Worm (Caenorhabditis elegans) whole organism, L2 larva: ENCODE data around the gene pqn-82.

Source experiments
- C34F6.9 ChIP-seq: fragments of 150-350 bp; optimal IDR thresholded peaks from 2 replicates; lab custom pipeline; 2014; ENCODE audit warnings: missing biosample characterization, missing genetic modification characterization
- R02D3.7 ChIP-seq: fragments of 150-350 bp; optimal IDR thresholded peaks from 2 replicates; lab custom pipeline; 2014; ENCODE audit warnings: missing biosample characterization, missing genetic modification characterization
- Y55F3AM.14 ChIP-seq: fragments of 200-800 bp; sonication (Bioruptor generic); optimal IDR thresholded peaks from 2 replicates; lab custom pipeline; 2018; ENCODE audit warnings: mild to moderate bottlenecking, missing genetic modification characterization, missing compliant biosample characterization
- ZK546.5 ChIP-seq: sonication (generic microtip); optimal IDR thresholded peaks from 2 replicates; lab custom pipeline; 2017; ENCODE audit warnings: missing biosample characterization, missing genetic modification characterization
- alr-1 ChIP-seq: fragments of 150-350 bp; optimal IDR thresholded peaks from 2 replicates; lab custom pipeline; 2014; ENCODE audit warnings: missing biosample characterization, missing genetic modification characterization
- aly-2 ChIP-seq: fragments of 150-350 bp; optimal IDR thresholded peaks from 2 replicates; lab custom pipeline; 2014; ENCODE audit warnings: missing biosample characterization, missing genetic modification characterization
- ama-1 ChIP-seq: fragments of 150-350 bp; optimal IDR thresholded peaks from 2 replicates; lab custom pipeline; 2018; ENCODE audit warnings: inconsistent platforms
- ceh-16 ChIP-seq: fragments of 150-350 bp; optimal IDR thresholded peaks from 2 replicates; lab custom pipeline; 2014; ENCODE audit warnings: missing biosample characterization, missing genetic modification characterization
- crh-2 ChIP-seq: sonication (generic microtip); optimal IDR thresholded peaks from 2 replicates; lab custom pipeline; 2017; ENCODE audit warnings: missing biosample characterization, missing genetic modification characterization
- dmd-4 ChIP-seq: sonication (generic microtip); optimal IDR thresholded peaks from 2 replicates; lab custom pipeline; 2017; ENCODE audit warnings: missing biosample characterization, missing genetic modification characterization
- elt-1 ChIP-seq: fragments of 150-350 bp; optimal IDR thresholded peaks from 2 replicates; lab custom pipeline; 2014; ENCODE audit warnings: missing biosample characterization, missing genetic modification characterization
- gmeb-1 ChIP-seq: fragments of 150-350 bp; optimal IDR thresholded peaks from 2 replicates; lab custom pipeline; 2014; ENCODE audit warnings: missing biosample characterization, missing genetic modification characterization
- lin-11 ChIP-seq: fragments of 150-350 bp; sonication (generic microtip); optimal IDR thresholded peaks from 2 replicates; lab custom pipeline; 2014; ENCODE audit warnings: missing biosample characterization, missing genetic modification characterization, inconsistent platforms, mixed read lengths
- lin-13 ChIP-seq: fragments of 150-350 bp; optimal IDR thresholded peaks from 2 replicates; lab custom pipeline; 2014; ENCODE audit warnings: missing biosample characterization, missing genetic modification reagents, missing genetic modification characterization
- lin-39 ChIP-seq: fragments of 150-350 bp; optimal IDR thresholded peaks from 2 replicates; lab custom pipeline; 2014; ENCODE audit warnings: missing biosample characterization, missing genetic modification reagents, missing genetic modification characterization
- lsy-2 ChIP-seq, 2 experiments: fragments of 150-350 bp in 1 of 2; sonication (generic microtip) in 1 of 2; optimal IDR thresholded peaks; 2 replicates each; lab custom pipeline; 2014 to 2017; ENCODE audit warnings: missing biosample characterization in 2 of 2, missing genetic modification characterization in 2 of 2
- mab-5 ChIP-seq: fragments of 150-350 bp; optimal IDR thresholded peaks from 2 replicates; lab custom pipeline; 2014; ENCODE audit warnings: missing biosample characterization, missing genetic modification characterization
- mbf-1 ChIP-seq: sonication (generic microtip); optimal IDR thresholded peaks from 2 replicates; lab custom pipeline; 2017; ENCODE audit warnings: missing biosample characterization, missing genetic modification characterization
- mdl-1 ChIP-seq, 2 experiments: fragments of 150-350 bp in 1 of 2; sonication (generic microtip) in 1 of 2; optimal IDR thresholded peaks; 2 replicates each; lab custom pipeline; 2017; ENCODE audit warnings: missing biosample characterization in 2 of 2, missing genetic modification characterization in 2 of 2
- nhr-10 ChIP-seq: sonication (generic microtip); optimal IDR thresholded peaks from 2 replicates; lab custom pipeline; 2017; ENCODE audit warnings: missing biosample characterization, missing genetic modification characterization
- nhr-11 ChIP-seq: fragments of 150-350 bp; optimal IDR thresholded peaks from 2 replicates; lab custom pipeline; 2014; ENCODE audit warnings: missing biosample characterization, missing genetic modification characterization
- nhr-12 ChIP-seq: fragments of 150-350 bp; optimal IDR thresholded peaks from 2 replicates; lab custom pipeline; 2014; ENCODE audit warnings: missing biosample characterization, missing genetic modification characterization
- nhr-129 ChIP-seq: fragments of 150-350 bp; optimal IDR thresholded peaks from 2 replicates; lab custom pipeline; 2014; ENCODE audit warnings: missing biosample characterization, missing genetic modification characterization
- nhr-23 ChIP-seq: fragments of 150-350 bp; optimal IDR thresholded peaks from 2 replicates; lab custom pipeline; 2014; ENCODE audit warnings: missing biosample characterization, missing genetic modification reagents, missing genetic modification characterization
- sem-4 ChIP-seq: fragments of 150-350 bp; optimal IDR thresholded peaks from 2 replicates; lab custom pipeline; 2014; ENCODE audit warnings: missing biosample characterization, missing genetic modification reagents, missing genetic modification characterization
- skn-1 ChIP-seq: sonication (generic microtip); optimal IDR thresholded peaks from 2 replicates; lab custom pipeline; 2017; ENCODE audit warnings: missing biosample characterization, missing genetic modification characterization
- sma-3 ChIP-seq: sonication (generic microtip); optimal IDR thresholded peaks from 2 replicates; lab custom pipeline; 2016; ENCODE audit warnings: missing genetic modification reagents, missing genetic modification characterization, missing compliant biosample characterization
- sma-9 ChIP-seq, 2 experiments: fragments of 150-350 bp in 1 of 2; sonication (generic microtip) in 1 of 2; optimal IDR thresholded peaks; 2 replicates each; lab custom pipeline; 2014 to 2016; ENCODE audit warnings: missing genetic modification characterization in 2 of 2, mild to moderate bottlenecking in 1 of 2, missing biosample characterization in 1 of 2, missing compliant biosample characterization in 1 of 2, missing genetic modification reagents in 1 of 2, moderate library complexity in 1 of 2
- snpc-4 ChIP-seq: fragments of 150-350 bp; optimal IDR thresholded peaks from 2 replicates; lab custom pipeline; 2014; ENCODE audit warnings: missing biosample characterization, missing genetic modification characterization
- unc-39 ChIP-seq: fragments of 150-350 bp; optimal IDR thresholded peaks from 2 replicates; lab custom pipeline; 2014; ENCODE audit warnings: missing biosample characterization, missing genetic modification characterization
- unc-55 ChIP-seq: fragments of 150-350 bp; sonication (generic microtip); optimal IDR thresholded peaks from 3 replicates; lab custom pipeline; 2014; ENCODE audit warnings: missing biosample characterization, missing genetic modification reagents, missing genetic modification characterization
- unc-62 ChIP-seq: fragments of 150-350 bp; optimal IDR thresholded peaks from 2 replicates; lab custom pipeline; 2014; ENCODE audit warnings: missing biosample characterization, missing genetic modification reagents, missing genetic modification characterization
- zag-1 ChIP-seq: fragments of 150-350 bp; optimal IDR thresholded peaks from 2 replicates; lab custom pipeline; 2014; ENCODE audit warnings: missing biosample characterization, missing genetic modification characterization
- ztf-1 ChIP-seq: fragments of 200-800 bp; sonication (Bioruptor generic); conservative IDR thresholded peaks from 2 replicates; pipeline ENCODE4 v1.3.6; 2022; ENCODE audit warnings: missing genetic modification characterization, missing compliant biosample characterization

The pqn-82 gene

ce11 chrIII:1859532-1859931 lies 10.7 kb downstream of the pqn-82 start, which contains the start of gene ddp-1 (continued):
- TF ChIP-seq sma-3 (peak; percentile 96), elt-1 (no peak)
- TF ChIP-seq, all 48 proteins: peak for 38

DNA sequence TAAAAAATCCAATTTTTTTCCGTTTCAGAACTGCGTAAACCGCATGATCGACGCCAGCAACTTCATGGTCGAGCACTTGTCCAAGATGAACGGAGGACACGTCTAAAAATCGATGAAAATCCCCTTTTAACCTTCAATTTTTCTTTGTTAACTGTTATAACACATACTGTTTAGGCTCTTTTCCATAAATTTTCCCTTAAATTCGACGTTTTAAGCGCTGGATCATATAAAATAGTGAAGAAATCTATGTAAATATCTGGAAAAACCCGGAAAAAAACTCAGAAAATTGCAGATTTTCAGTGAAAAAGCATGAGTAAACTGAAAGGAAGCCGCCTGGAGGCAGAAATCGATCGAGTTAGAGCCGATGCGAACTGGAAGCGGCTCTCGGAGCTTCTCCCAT lies 11.3 kb downstream of the pqn-82 start, which contains the start of gene ttc-7:
ttc-7 (plus strand) TSS at position 301 of the 400 bp plus-strand sequence.
- no peak for TF ChIP-seq lin-11
- no peak for TF ChIP-seq unc-55 (GFP tag; lab: Kevin White, UChicago)
- no peak for TF ChIP-seq mbf-1 (tag; lab: Kevin White, UChicago)
- no peak for TF ChIP-seq lin-39
- no peak for TF ChIP-seq mdl-1 (tag; optimal IDR thresholded peaks at IDR 0.05; lab: Kevin White, UChicago)
- TF ChIP-seq crh-2 (tag; lab: Kevin White, UChicago) = no peak
- TF ChIP-seq nhr-23 = no peak
- no peak for TF ChIP-seq skn-1 (tag; lab: Kevin White, UChicago)
- no peak for TF ChIP-seq ama-1 (lab: Kevin White, UChicago)
- no peak for TF ChIP-seq R02D3.7 (tag; lab: Kevin White, UChicago)
- no peak for TF ChIP-seq aly-2 (tag; lab: Kevin White, UChicago)
- TF ChIP-seq sma-9 (GFP tag; optimal IDR thresholded peaks at IDR 0.05; lab: Kevin White, UChicago) = no peak
- no peak for TF ChIP-seq sma-9 (tag; optimal IDR thresholded peaks at IDR 0.05; lab: Kevin White, UChicago)
- TF ChIP-seq sma-3 = no peak
- TF ChIP-seq nhr-129 (tag; lab: Kevin White, UChicago) = no peak
- no peak for TF ChIP-seq sem-4 (tag; lab: Kevin White, UChicago)

DNA sequence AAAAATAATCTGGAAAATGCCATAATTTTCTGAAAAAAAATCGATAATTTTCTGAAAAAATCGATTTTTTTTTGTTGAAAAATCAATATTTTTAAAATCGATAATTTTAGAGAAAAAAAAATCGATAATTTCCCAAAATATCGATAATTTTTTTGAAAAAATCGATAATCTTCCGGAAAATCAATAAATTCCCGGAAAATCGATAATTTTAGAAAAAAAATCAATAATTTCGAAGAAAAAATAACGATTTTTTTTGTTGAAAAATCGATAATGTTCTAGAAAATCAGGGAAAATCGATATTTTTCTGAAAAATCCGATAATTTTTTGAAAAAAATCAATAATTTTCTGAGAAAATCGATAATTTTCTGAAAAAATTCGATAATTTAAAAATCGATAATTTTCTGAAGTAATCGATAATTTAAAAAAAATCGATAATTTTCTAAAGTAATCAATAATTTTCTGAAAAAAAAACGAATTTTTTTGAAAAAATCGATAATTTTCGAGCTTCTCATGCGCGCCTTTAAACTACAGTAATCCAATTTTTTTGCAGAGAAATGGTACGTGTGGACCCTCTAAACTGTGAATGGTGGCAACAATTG lies 27.5 kb downstream of the pqn-82 start:
- TF ChIP-seq nhr-23 (no peak), ztf-1 (no peak), mdl-1 (tag; optimal IDR thresholded peaks at IDR 0.05; lab: Kevin White, UChicago) (no peak), ZK546.5 (tag; lab: Kevin White, UChicago) (no peak), unc-62 (GFP tag; lab: Kevin White, UChicago) (no peak), alr-1 (tag; lab: Kevin White, UChicago) (no peak), snpc-4 (tag; lab: Kevin White, UChicago) (no peak), lsy-2 (tag; optimal IDR thresholded peaks at IDR 0.05; lab: Kevin White, UChicago) (no peak), Y55F3AM.14 (GFP tag; lab: Kevin White, UChicago) (no peak), ceh-16 (no peak), zag-1 (tag; lab: Kevin White, UChicago) (no peak), unc-39 (tag; lab: Kevin White, UChicago) (no peak)

DNA sequence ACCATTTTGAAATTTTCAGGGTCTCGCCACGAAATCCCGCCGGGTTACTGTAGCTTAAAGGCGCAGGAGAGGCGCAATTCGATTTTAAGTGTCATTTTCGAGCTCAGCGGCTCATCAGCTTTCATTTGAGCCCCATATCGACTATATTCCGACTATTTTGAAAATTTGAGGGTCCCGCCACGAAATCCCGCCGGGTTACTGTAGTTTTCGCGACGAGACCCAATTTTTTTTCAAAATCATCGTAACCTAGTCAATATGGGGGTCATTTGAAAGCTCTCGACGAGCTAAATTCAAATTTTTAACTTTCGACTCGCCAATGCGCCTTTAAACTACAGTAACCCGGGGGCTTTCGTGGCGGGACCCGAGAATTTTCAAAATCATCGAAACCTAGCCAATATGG lies 28.3 kb downstream of the pqn-82 start:
- TF ChIP-seq nhr-10 (tag; lab: Kevin White, UChicago) = no peak
- TF ChIP-seq elt-1 = no peak
- TF ChIP-seq snpc-4 (tag; lab: Kevin White, UChicago) = no peak
- TF ChIP-seq nhr-11 = no peak
- peak in 1 of 2 experiments; percentile 60 for TF ChIP-seq lsy-2 (tag; optimal IDR thresholded peaks at IDR 0.05; lab: Kevin White, UChicago)
- TF ChIP-seq lin-13 = peak; percentile 53
- no peak for TF ChIP-seq ceh-16

DNA sequence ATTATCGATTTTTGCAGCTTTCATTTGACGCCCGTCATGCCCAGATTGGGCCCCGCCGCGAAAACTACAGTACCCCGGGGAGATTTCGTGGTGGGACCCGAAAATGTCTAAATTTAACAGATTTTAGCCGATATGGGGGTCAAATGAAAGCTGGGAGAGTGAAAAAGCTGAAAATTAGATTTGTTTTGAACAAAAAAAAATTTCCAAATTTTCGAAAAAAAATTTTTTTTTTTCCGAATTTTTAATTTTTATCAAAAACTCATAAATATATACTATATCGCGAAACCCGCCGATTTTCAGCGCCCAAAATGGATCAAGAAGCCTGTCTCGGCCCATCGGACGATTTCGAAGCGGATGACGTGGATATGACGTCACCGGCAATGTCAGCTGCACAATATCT lies 29.2 kb downstream of the pqn-82 start, which contains the start of gene smi-1:
smi-1 (plus strand) TSS at position 301 of the 400 bp plus-strand sequence.
- TF ChIP-seq lin-13 (no peak), crh-2 (tag; lab: Kevin White, UChicago) (no peak), unc-39 (tag; lab: Kevin White, UChicago) (no peak), nhr-12 (no peak), nhr-10 (tag; lab: Kevin White, UChicago) (no peak), lin-11 (no peak), unc-55 (GFP tag; lab: Kevin White, UChicago) (no peak), nhr-129 (tag; lab: Kevin White, UChicago) (no peak), ztf-1 (no peak), nhr-11 (no peak), mab-5 (tag; lab: Kevin White, UChicago) (no peak), gmeb-1 (tag; lab: Kevin White, UChicago) (no peak)

- TF ChIP-seq C34F6.9 (tag; lab: Kevin White, UChicago) (no peak), unc-55 (GFP tag; lab: Kevin White, UChicago) (no peak), dmd-4 (tag; lab: Kevin White, UChicago) (no peak), aly-2 (tag; lab: Kevin White, UChicago) (no peak), Y55F3AM.14 (GFP tag; lab: Kevin White, UChicago) (no peak)
Observed at ce11 chrIII:1878918-1879317, 30.1 kb downstream of the pqn-82 start.
